Comparison of ENCODE assay signal across 2 worm cellular contexts in the genomic region with DNA sequence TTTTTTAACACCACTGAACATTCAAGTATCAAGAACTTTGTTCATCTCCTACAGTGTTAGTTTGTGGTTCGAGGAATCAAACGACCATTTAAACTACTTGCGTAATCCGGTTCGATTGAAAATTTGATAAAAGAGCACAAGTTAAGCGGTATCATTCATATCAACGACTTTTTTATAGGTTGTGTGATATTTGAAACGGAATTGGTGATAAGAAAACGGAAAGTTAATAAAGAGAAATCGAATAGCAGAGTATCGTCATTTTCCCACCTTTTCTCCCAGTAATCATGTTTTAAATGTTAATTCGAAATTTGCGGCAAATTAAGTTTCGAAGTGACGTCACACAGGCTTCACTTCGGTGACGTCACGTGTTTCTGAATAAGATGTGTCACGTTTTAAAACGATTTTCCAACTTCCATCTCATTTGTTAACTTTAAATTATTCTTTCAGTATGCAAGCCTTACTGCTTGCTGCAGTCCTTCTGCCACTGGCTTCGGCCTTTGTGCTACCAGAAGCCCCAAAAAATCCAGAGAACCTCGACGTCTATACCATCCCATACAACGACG.
TF ChIP-seq lines count a peak whose summit lies in the region.

A gene (plus strand): TSS at position 448 of the 563 bp plus-strand sequence.

TF ChIP-seq in whole organism, L1 larva, 84 proteins besides CTCF, POLR2A, EP300 and RAD21 (continued from another document):
- TF ChIP-seq efl-1 (optimal IDR thresholded peaks at IDR 0.05; lab: Kevin White, UChicago): no peak
- TF ChIP-seq efl-1 (GFP tag; optimal IDR thresholded peaks at IDR 0.05 in 1 of 2; lab: Kevin White, UChicago): peak in 1 of 2 experiments; percentile 26
- no peak for TF ChIP-seq efl-3 (GFP tag; optimal IDR thresholded peaks at IDR 0.05; lab: Kevin White, UChicago)
- TF ChIP-seq swsn-7 (tag; optimal IDR thresholded peaks at IDR 0.05; lab: Kevin White, UChicago): no peak
- no peak for TF ChIP-seq sptf-1 (tag; optimal IDR thresholded peaks at IDR 0.05; lab: Kevin White, UChicago)
- no peak for TF ChIP-seq jun-1 (tag; optimal IDR thresholded peaks at IDR 0.05; lab: Kevin White, UChicago)
- TF ChIP-seq unc-30 (tag; optimal IDR thresholded peaks at IDR 0.05; lab: Kevin White, UChicago): no peak
- no peak for TF ChIP-seq egl-27 (tag; optimal IDR thresholded peaks at IDR 0.05; lab: Kevin White, UChicago)
- no peak for TF ChIP-seq ztf-4 (tag; optimal IDR thresholded peaks at IDR 0.05; lab: Kevin White, UChicago)
- TF ChIP-seq fkh-10 (GFP tag; optimal IDR thresholded peaks at IDR 0.05; lab: Kevin White, UChicago): no peak
- TF ChIP-seq hlh-17 (GFP tag; optimal IDR thresholded peaks at IDR 0.05; lab: Kevin White, UChicago; ENCODE audit: borderline replicate concordance): no peak
- TF ChIP-seq unc-62 (GFP tag; optimal IDR thresholded peaks at IDR 0.05; lab: Kevin White, UChicago): no peak
- no peak for TF ChIP-seq alr-1 (tag; optimal IDR thresholded peaks at IDR 0.05; lab: Kevin White, UChicago; ENCODE audit: borderline replicate concordance)
- no peak for TF ChIP-seq pax-3 (tag; optimal IDR thresholded peaks at IDR 0.05; lab: Kevin White, UChicago)
- no peak for TF ChIP-seq unc-86 (tag; optimal IDR thresholded peaks at IDR 0.05; lab: Kevin White, UChicago)
- TF ChIP-seq lin-39 (tag; optimal IDR thresholded peaks at IDR 0.05; lab: Kevin White, UChicago): no peak
- no peak for TF ChIP-seq nhr-85 (tag; lab: Kevin White, UChicago)
- peak; percentile 31 for TF ChIP-seq pqm-1 (tag; optimal IDR thresholded peaks at IDR 0.05; lab: Kevin White, UChicago)
- no peak for TF ChIP-seq nhr-12 (tag; optimal IDR thresholded peaks at IDR 0.05; lab: Kevin White, UChicago)
- peak; percentile 74 for TF ChIP-seq elt-2 (tag; optimal IDR thresholded peaks at IDR 0.05; lab: Kevin White, UChicago)
- TF ChIP-seq nhr-47 (tag; optimal IDR thresholded peaks at IDR 0.05; lab: Kevin White, UChicago): no peak

TF ChIP-seq in whole organism, L4 larva, 104 proteins besides CTCF, POLR2A, EP300 and RAD21 (continued from another document):
- TF ChIP-seq nhr-111 (GFP tag; optimal IDR thresholded peaks at IDR 0.05; lab: Kevin White, UChicago): no peak
- TF ChIP-seq egl-43 (GFP tag; IDR thresholded peaks at IDR 0.05; lab: Robert Waterston, UW): no peak
- peak; percentile 91 for TF ChIP-seq nhr-28 (tag; optimal IDR thresholded peaks at IDR 0.05; lab: Kevin White, UChicago)
- TF ChIP-seq F49E8.2 (tag; optimal IDR thresholded peaks at IDR 0.05; lab: Kevin White, UChicago; ENCODE audit: borderline replicate concordance): no peak
- TF ChIP-seq zip-11 (GFP tag; IDR thresholded peaks at IDR 0.05; lab: Robert Waterston, UW): no peak
- TF ChIP-seq nhr-77 (tag; optimal IDR thresholded peaks at IDR 0.05; lab: Kevin White, UChicago): peak; percentile 82
- peak; percentile 6 for TF ChIP-seq aha-1 (tag; lab: Kevin White, UChicago)
- TF ChIP-seq duxl-1 (tag; optimal IDR thresholded peaks at IDR 0.05; lab: Kevin White, UChicago; ENCODE audit: poor library complexity): no peak
- TF ChIP-seq lsy-2 (tag; optimal IDR thresholded peaks at IDR 0.05; lab: Kevin White, UChicago): peak in 1 of 2 experiments; percentile 36
- TF ChIP-seq mep-1 (tag; optimal IDR thresholded peaks at IDR 0.05; lab: Kevin White, UChicago): peak; percentile 13
- peak; percentile 63; the same call in 1 of the 2 replicates for TF ChIP-seq lin-1 (GFP tag; IDR thresholded peaks at IDR 0.05; lab: Robert Waterston, UW)
- TF ChIP-seq nhr-10 (tag; optimal IDR thresholded peaks at IDR 0.05; lab: Kevin White, UChicago): peak; percentile 13
- TF ChIP-seq nhr-25 (tag; optimal IDR thresholded peaks at IDR 0.05; lab: Kevin White, UChicago; ENCODE audit: borderline replicate concordance, insufficient read depth): no peak
- TF ChIP-seq madf-5 (GFP tag; IDR thresholded peaks at IDR 0.05; lab: Robert Waterston, UW): no peak
- no peak for TF ChIP-seq gei-8 (GFP tag; optimal IDR thresholded peaks at IDR 0.05; lab: Kevin White, UChicago)
- TF ChIP-seq lin-38 (GFP tag; IDR thresholded peaks at IDR 0.05; lab: Robert Waterston, UW): no peak
- TF ChIP-seq ceh-20 (GFP tag; IDR thresholded peaks at IDR 0.05; lab: Robert Waterston, UW): no peak
- no peak for TF ChIP-seq zag-1 (tag; optimal IDR thresholded peaks at IDR 0.05; lab: Kevin White, UChicago)
- no peak for TF ChIP-seq lin-39 (tag; optimal IDR thresholded peaks at IDR 0.05; lab: Kevin White, UChicago)
- peak; percentile 62 for TF ChIP-seq php-3 (GFP tag; IDR thresholded peaks at IDR 0.05; lab: Robert Waterston, UW)
- TF ChIP-seq set-16 (GFP tag; IDR thresholded peaks at IDR 0.05; lab: Robert Waterston, UW): no peak
- TF ChIP-seq mdt-29 (GFP tag; IDR thresholded peaks at IDR 0.05; lab: Robert Waterston, UW): no peak
- TF ChIP-seq attf-4 (tag; optimal IDR thresholded peaks at IDR 0.05; lab: Kevin White, UChicago): no peak
- no peak for TF ChIP-seq pha-4 (GFP tag; IDR thresholded peaks at IDR 0.05; lab: Robert Waterston, UW)
- no peak for TF ChIP-seq pha-4 (tag; optimal IDR thresholded peaks at IDR 0.05; lab: Kevin White, UChicago)
